Fruit fly (Drosophila melanogaster): ENCODE data around the gene CG10336.
A peak's percentile ranks its signal among the peaks of the same experiment; 100 is the strongest.

Gene CG10336

DNA sequence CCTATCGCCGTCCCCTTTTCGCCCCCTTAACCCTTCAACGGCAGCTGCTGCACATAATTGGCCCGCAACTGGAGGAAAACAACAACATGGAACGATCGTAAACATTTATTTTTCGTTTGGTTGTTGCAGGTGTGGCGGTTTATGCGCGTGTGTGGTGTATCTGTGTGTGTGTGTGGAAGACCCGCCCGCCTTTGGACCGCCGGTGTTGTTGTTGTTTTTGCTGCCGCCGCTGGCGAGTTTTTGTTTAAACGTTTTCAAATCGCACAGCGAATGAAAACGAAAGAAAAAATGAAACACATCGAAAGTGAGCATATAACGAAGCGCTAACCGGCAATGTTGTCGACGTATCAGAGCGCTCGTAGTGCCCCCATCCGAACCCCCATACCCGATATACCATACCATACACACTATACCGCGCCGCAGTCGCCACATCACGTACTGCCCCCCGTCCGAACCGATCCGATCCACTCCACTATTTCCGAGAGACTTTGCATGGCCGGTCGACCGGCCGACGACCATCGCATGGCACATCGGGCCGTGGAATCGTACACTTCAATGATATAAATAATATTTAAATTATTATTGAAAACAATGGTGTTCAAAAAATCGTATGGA lies 46.3 kb downstream of the CG10336 start (continued):
- TF ChIP-seq knrl (GFP tag; IDR thresholded peaks at IDR 0.05; ENCODE audit: partially characterized antibody) (no peak), CG7987 (GFP tag; optimal IDR thresholded peaks at IDR 0.05) (no peak), CG4617 (GFP tag; optimal IDR thresholded peaks at IDR 0.05; ENCODE audit: borderline replicate concordance) (no peak), crp (GFP tag; optimal IDR thresholded peaks at IDR 0.05) (no peak), CG9932 (GFP tag; IDR thresholded peaks at IDR 0.05) (no peak), yki (optimal IDR thresholded peaks at IDR 0.05) (no peak), CG15514 (GFP tag; optimal IDR thresholded peaks at IDR 0.05) (no peak), CG17829 (tag; optimal IDR thresholded peaks at IDR 0.05) (no peak), CG17912 (GFP tag; optimal IDR thresholded peaks at IDR 0.05) (no peak), HLH4C (GFP tag; IDR thresholded peaks at IDR 0.05; ENCODE audit: partially characterized antibody) (no peak), disco-r (GFP tag; optimal IDR thresholded peaks at IDR 0.05) (no peak), pum (GFP tag; optimal IDR thresholded peaks at IDR 0.05) (no peak), dm (GFP tag; optimal IDR thresholded peaks at IDR 0.05) (no peak), z (GFP tag; IDR thresholded peaks at IDR 0.05) (peak; percentile 34; the same call in 1 of the 3 replicates), CG17802 (tag; optimal IDR thresholded peaks at IDR 0.05) (no peak), cad (GFP tag; optimal IDR thresholded peaks at IDR 0.05) (peak; percentile 3), Ssrp (tag; optimal IDR thresholded peaks at IDR 0.05) (no peak), grn (GFP tag; optimal IDR thresholded peaks at IDR 0.05) (no peak), Asciz (GFP tag; optimal IDR thresholded peaks at IDR 0.05) (no peak), CG6813 (GFP tag; optimal IDR thresholded peaks at IDR 0.05) (no peak), CG14667 (GFP tag; IDR thresholded peaks at IDR 0.05) (no peak), Xrp1 (GFP tag; IDR thresholded peaks at IDR 0.05) (no peak), CG1602 (GFP tag; optimal IDR thresholded peaks at IDR 0.05) (no peak), CG4328 (GFP tag; optimal IDR thresholded peaks at IDR 0.05) (no peak), CG12236 (GFP tag; optimal IDR thresholded peaks at IDR 0.05) (no peak), Camta (GFP tag; optimal IDR thresholded peaks at IDR 0.05) (no peak), CG13123 (GFP tag; optimal IDR thresholded peaks at IDR 0.05) (no peak), pfk (GFP tag; optimal IDR thresholded peaks at IDR 0.05) (no peak), CG1647 (GFP tag; optimal IDR thresholded peaks at IDR 0.05) (no peak), CG14441 (GFP tag; IDR thresholded peaks at IDR 0.05) (no peak), CG31388 (GFP tag; optimal IDR thresholded peaks at IDR 0.05) (no peak), twi (tag; optimal IDR thresholded peaks at IDR 0.05) (no peak), CG2116 (GFP tag; optimal IDR thresholded peaks at IDR 0.05) (no peak), kni (GFP tag; optimal IDR thresholded peaks at IDR 0.05) (peak; percentile 42), Dbx (GFP tag; IDR thresholded peaks at IDR 0.05) (no peak), Adf1 (GFP tag; IDR thresholded peaks at IDR 0.05) (peak; percentile 56), Mad (GFP tag; optimal IDR thresholded peaks at IDR 0.05) (no peak), Hr3 (GFP tag; optimal IDR thresholded peaks at IDR 0.05) (no peak), Awh (GFP tag; IDR thresholded peaks at IDR 0.05) (0 out of 2 replicates have a peak, but pooled peaks have one; percentile 22), az2 (GFP tag; optimal IDR thresholded peaks at IDR 0.05) (no peak), Sry-δ (GFP tag; optimal IDR thresholded peaks at IDR 0.05) (no peak), CG11456 (GFP tag; IDR thresholded peaks at IDR 0.05) (no peak), CG34422 (GFP tag; IDR thresholded peaks at IDR 0.05) (no peak), CG10267 (tag; optimal IDR thresholded peaks at IDR 0.05) (no peak), dysf (GFP tag; IDR thresholded peaks at IDR 0.05) (no peak), CG8388 (GFP tag; optimal IDR thresholded peaks at IDR 0.05) (no peak), CG12219 (GFP tag; optimal IDR thresholded peaks at IDR 0.05) (no peak), Nf-YA (GFP tag; IDR thresholded peaks at IDR 0.05) (peak; percentile 58), schlank (tag; optimal IDR thresholded peaks at IDR 0.05) (no peak), crc (GFP tag; optimal IDR thresholded peaks at IDR 0.05) (no peak), abd-A (tag; optimal IDR thresholded peaks at IDR 0.05) (no peak), CG8478 (optimal IDR thresholded peaks at IDR 0.05) (no peak)
